Worm (Caenorhabditis elegans): Measurements from ENCODE around the gene F56H9.8.

- TF ChIP-seq F13C5.2 (tag; optimal IDR thresholded peaks at IDR 0.05) (no peak), ceh-36 (tag; optimal IDR thresholded peaks at IDR 0.05) (no peak), ama-1 (optimal IDR thresholded peaks at IDR 0.05) (no peak), hnd-1 (tag; optimal IDR thresholded peaks at IDR 0.05) (no peak), ceh-13 (GFP tag; optimal IDR thresholded peaks at IDR 0.05) (no peak), tbx-37 (GFP tag; conservative IDR thresholded peaks at IDR 0.05) (no peak), pes-1 (GFP tag; IDR thresholded peaks at IDR 0.05) (no peak), tra-4 (tag; optimal IDR thresholded peaks at IDR 0.05) (no peak), hmbx-1 (tag; optimal IDR thresholded peaks at IDR 0.05) (no peak), ets-7 (tag; optimal IDR thresholded peaks at IDR 0.05) (no peak), aly-1 (tag; optimal IDR thresholded peaks at IDR 0.05) (no peak)
These were observed 32.5 kb upstream of the F56H9.8 start, which contains the start of gene cyc-2.2 for ce11 chrV:12612118-12612517.
